Worm (Caenorhabditis elegans) whole organism, L4/young adult: Measurements from ENCODE around the gene F08F3.10.

Experiments
- W03F9.2 ChIP-seq: fragments of 150-350 bp; optimal IDR thresholded peaks from 2 replicates; lab custom pipeline; 2014; ENCODE audit warnings: missing biosample characterization, missing genetic modification characterization
- dao-5 ChIP-seq: sonication (generic microtip); optimal IDR thresholded peaks from 2 replicates; lab custom pipeline; 2016; ENCODE audit warnings: missing genotype, missing genetic modification characterization, moderate library complexity, missing compliant biosample characterization
- him-1 ChIP-seq: sonication (generic microtip); optimal IDR thresholded peaks from 2 replicates; lab custom pipeline; 2016; ENCODE audit warnings: missing genotype, missing genetic modification reagents, missing genetic modification characterization, missing compliant biosample characterization

ce11 chrV:5454955-5455354 lies 41.8 kb downstream of the F08F3.10 start:
- TF ChIP-seq dao-5 (tag; lab: Kevin White, UChicago): no peak
- no peak for TF ChIP-seq him-1
- no peak for TF ChIP-seq W03F9.2 (tag; lab: Kevin White, UChicago)
